Fruit fly (Drosophila melanogaster) whole organism, embryonic: Measurements from ENCODE around the gene CG32625.

Experiments
- CG14965 ChIP-seq: fragments of 200-800 bp; sonication (Bioruptor generic); optimal IDR thresholded peaks from 2 replicates; lab custom pipeline; 2016; ENCODE audit warnings: missing biosample characterization, missing genetic modification characterization, borderline replicate concordance
- CG6175 ChIP-seq: fragments of 200-800 bp; sonication (Bioruptor generic); IDR thresholded peaks from 3 replicates; pipeline ENCODE4 v1.3.6; 2022; ENCODE audit warnings: missing biosample characterization, missing genetic modification characterization
- Hr3 ChIP-seq: fragments of 200-800 bp; sonication (Bioruptor generic); optimal IDR thresholded peaks from 3 replicates; lab custom pipeline; 2016; ENCODE audit warnings: missing biosample characterization, missing genetic modification characterization
- MBD-R2 ChIP-seq: fragments of 200-800 bp; sonication (Bioruptor generic); IDR thresholded peaks from 2 replicates; pipeline ENCODE4 v1.3.6; 2022; ENCODE audit warnings: missing biosample characterization, missing genetic modification characterization
- lilli ChIP-seq: fragments of 200-800 bp; sonication (Bioruptor generic); optimal IDR thresholded peaks from 3 replicates; lab custom pipeline; 2016; ENCODE audit warnings: missing biosample characterization, missing genetic modification characterization
- pum ChIP-seq: fragments of 200-800 bp; sonication (Bioruptor generic); optimal IDR thresholded peaks from 2 replicates; lab custom pipeline; 2016; ENCODE audit warnings: missing biosample characterization, missing genetic modification characterization
- sna ChIP-seq: fragments of 200-800 bp; sonication (Bioruptor generic); IDR thresholded peaks from 2 replicates; pipeline ENCODE4 v1.3.6; 2022; ENCODE audit warnings: missing biosample characterization, missing genetic modification characterization; ENCODE audit not compliant: partially characterized antibody
- zfh1 ChIP-seq: fragments of 200-800 bp; sonication (Bioruptor generic); IDR thresholded peaks from 3 replicates; pipeline ENCODE4 v1.3.6; 2022; ENCODE audit warnings: missing biosample characterization, missing genetic modification characterization

DNA sequence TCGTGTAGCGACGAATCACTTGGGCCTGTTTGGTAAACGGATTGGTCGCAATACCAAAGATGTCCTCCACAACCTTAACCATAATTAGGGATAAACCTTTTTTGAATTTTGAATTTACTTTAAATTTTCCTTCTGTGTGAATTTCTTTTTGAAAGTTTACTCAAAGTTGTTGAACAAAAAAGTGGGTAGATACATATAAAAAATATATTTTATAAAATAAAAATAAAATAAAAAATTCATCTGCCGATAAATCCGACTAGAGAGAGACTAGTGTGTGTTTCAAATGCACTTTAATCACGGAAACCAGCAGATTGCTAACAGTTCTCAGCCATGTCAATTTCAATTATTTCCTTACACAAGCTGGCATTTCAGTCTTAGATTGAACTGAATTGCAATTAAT lies 40.9 kb upstream of the CG32625 start, which contains the start of gene CG10996:
- TF ChIP-seq pum (no peak), sna (GFP tag; lab: Robert Waterston, UW) (no peak), lilli (GFP tag; lab: Kevin White, UChicago) (no peak), MBD-R2 (GFP tag; lab: Robert Waterston, UW) (no peak), zfh1 (GFP tag; lab: Robert Waterston, UW) (no peak), CG6175 (GFP tag; lab: Robert Waterston, UW) (no peak), Hr3 (GFP tag; lab: Kevin White, UChicago) (no peak), CG14965 (GFP tag; lab: Kevin White, UChicago) (no peak)
